Fruit fly (Drosophila melanogaster): ENCODE data around the gene CG15169.

DNA sequence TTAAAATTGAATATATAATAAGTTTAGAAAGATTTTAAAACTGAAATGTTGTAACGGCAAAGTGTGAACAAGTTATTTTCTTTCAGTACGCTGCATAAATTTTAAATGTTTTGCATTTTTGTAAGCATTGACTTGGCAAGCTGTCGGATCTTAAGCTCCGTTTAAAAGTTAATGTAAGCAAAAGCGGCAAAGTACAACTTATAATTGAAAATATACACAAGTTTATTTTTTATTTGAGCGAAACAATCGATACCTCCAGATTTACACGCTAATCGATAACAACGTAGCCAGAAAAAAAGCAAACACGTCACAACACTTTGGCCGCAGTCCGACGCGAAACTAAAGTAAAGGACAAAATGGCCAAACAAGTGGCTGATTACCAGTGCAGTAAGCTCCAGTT is 50.8 kb downstream of the CG15169 start, which contains the start of gene Catsup:
- TF ChIP-seq CG1620 (GFP tag; optimal IDR thresholded peaks at IDR 0.05) (no peak), CG5204 (GFP tag; optimal IDR thresholded peaks at IDR 0.05) (no peak), CG12768 (GFP tag; optimal IDR thresholded peaks at IDR 0.05) (no peak), CG7101 (tag; optimal IDR thresholded peaks at IDR 0.05) (no peak), CG33017 (tag; optimal IDR thresholded peaks at IDR 0.05) (no peak), cic (GFP tag; optimal IDR thresholded peaks at IDR 0.05) (no peak), tj (GFP tag; optimal IDR thresholded peaks at IDR 0.05) (no peak), Clk (GFP tag; optimal IDR thresholded peaks at IDR 0.05) (no peak), CG7045 (GFP tag; optimal IDR thresholded peaks at IDR 0.05) (no peak), Mnt (GFP tag; optimal IDR thresholded peaks at IDR 0.05) (no peak), CG11617 (GFP tag; optimal IDR thresholded peaks at IDR 0.05) (no peak), Crg-1 (GFP tag; optimal IDR thresholded peaks at IDR 0.05) (no peak)

All from whole organism, adult.